Worm (Caenorhabditis elegans): ENCODE results near the gene C31B8.12.

C31B8.12 gene

ce11 chrV:2938497-2938896, 11.0 kb upstream of the C31B8.12 start, which contains the start of gene srw-141:
Gene srw-141, minus strand, starts transcription at chrV:2938597.
- TF ChIP-seq nhr-10 (tag; optimal IDR thresholded peaks at IDR 0.05) (no peak), nhr-111 (GFP tag; optimal IDR thresholded peaks at IDR 0.05) (no peak), set-16 (GFP tag; IDR thresholded peaks at IDR 0.05) (no peak), gei-8 (GFP tag; optimal IDR thresholded peaks at IDR 0.05) (no peak), attf-4 (tag; optimal IDR thresholded peaks at IDR 0.05) (no peak), fkh-10 (GFP tag; optimal IDR thresholded peaks at IDR 0.05) (no peak), mdt-29 (GFP tag; IDR thresholded peaks at IDR 0.05) (no peak), mdl-1 (tag; optimal IDR thresholded peaks at IDR 0.05) (no peak), dmd-6 (GFP tag; IDR thresholded peaks at IDR 0.05) (no peak), nhr-77 (tag; optimal IDR thresholded peaks at IDR 0.05) (no peak), fos-1 (tag; optimal IDR thresholded peaks at IDR 0.05) (no peak), ztf-11 (tag; optimal IDR thresholded peaks at IDR 0.05) (no peak), mxl-3 (GFP tag; optimal IDR thresholded peaks at IDR 0.05) (no peak), cey-2 (tag; optimal IDR thresholded peaks at IDR 0.05; ENCODE audit: borderline replicate concordance, insufficient read depth) (no peak), ztf-7 (tag; optimal IDR thresholded peaks at IDR 0.05) (no peak), ceh-32 (tag; optimal IDR thresholded peaks at IDR 0.05; ENCODE audit: poor library complexity) (no peak)

- TF ChIP-seq nhr-77 (tag; optimal IDR thresholded peaks at IDR 0.05) (no peak), Y48G9A.11 (GFP tag; IDR thresholded peaks at IDR 0.05) (no peak), ceh-82 (tag; optimal IDR thresholded peaks at IDR 0.05) (no peak), nhr-42 (GFP tag; IDR thresholded peaks at IDR 0.05) (no peak), mxl-2 (GFP tag; conservative IDR thresholded peaks at IDR 0.05) (no peak), ceh-44 (GFP tag; IDR thresholded peaks at IDR 0.05) (no peak), saeg-2 (GFP tag; IDR thresholded peaks at IDR 0.05) (no peak), mdl-1 (tag; optimal IDR thresholded peaks at IDR 0.05) (no peak), daf-8 (GFP tag; IDR thresholded peaks at IDR 0.05) (no peak)
These were observed 6.6 kb upstream of the C31B8.12 start, which contains the start of gene srh-247 for ce11 chrV:2934075-2934474. Gene srh-247, minus strand, starts transcription at chrV:2934175.

- TF ChIP-seq T20F7.1 (GFP tag; optimal IDR thresholded peaks at IDR 0.05): no peak
- no peak for TF ChIP-seq nhr-77 (tag; optimal IDR thresholded peaks at IDR 0.05)
- TF ChIP-seq F26F4.8 (GFP tag; conservative IDR thresholded peaks at IDR 0.05): no peak
- no peak for TF ChIP-seq ceh-32 (tag; optimal IDR thresholded peaks at IDR 0.05; ENCODE audit: poor library complexity)
- no peak for TF ChIP-seq lin-13 (GFP tag; optimal IDR thresholded peaks at IDR 0.05)
- TF ChIP-seq pqm-1 (tag; optimal IDR thresholded peaks at IDR 0.05): no peak
- no peak for TF ChIP-seq arid-1 (GFP tag; conservative IDR thresholded peaks at IDR 0.05)
- no peak for TF ChIP-seq dmd-8 (GFP tag; IDR thresholded peaks at IDR 0.05)
- TF ChIP-seq unc-39 (tag; optimal IDR thresholded peaks at IDR 0.05): no peak
- TF ChIP-seq ZK337.2 (GFP tag; IDR thresholded peaks at IDR 0.05): no peak
- TF ChIP-seq ces-1 (GFP tag; optimal IDR thresholded peaks at IDR 0.05): no peak
- TF ChIP-seq nhr-41 (GFP tag; IDR thresholded peaks at IDR 0.05): no peak
- TF ChIP-seq lin-39 (tag; optimal IDR thresholded peaks at IDR 0.05): no peak
- no peak for TF ChIP-seq rbr-2 (tag; optimal IDR thresholded peaks at IDR 0.05)
- TF ChIP-seq zip-11 (GFP tag; IDR thresholded peaks at IDR 0.05): no peak
These were observed 3.8 kb upstream of the C31B8.12 start, which contains the start of gene C31B8.1 for ce11 chrV:2931252-2931651. Gene C31B8.1, plus strand, starts transcription at chrV:2931552.

ce11 chrV:2929753-2930152, 2.3 kb upstream of the C31B8.12 start, which contains the start of gene C31B8.16:
Gene C31B8.16, plus strand, starts transcription at chrV:2930053.
- TF ChIP-seq ceh-82 (tag; optimal IDR thresholded peaks at IDR 0.05) (no peak), spr-1 (tag; optimal IDR thresholded peaks at IDR 0.05) (no peak), madf-9 (GFP tag; conservative IDR thresholded peaks at IDR 0.05) (no peak), nhr-111 (GFP tag; optimal IDR thresholded peaks at IDR 0.05) (no peak), vab-7 (GFP tag; IDR thresholded peaks at IDR 0.05) (no peak), nhr-102 (tag; optimal IDR thresholded peaks at IDR 0.05) (no peak), lir-3 (tag; optimal IDR thresholded peaks at IDR 0.05) (no peak), nhr-41 (GFP tag; IDR thresholded peaks at IDR 0.05) (no peak), lin-1 (GFP tag; IDR thresholded peaks at IDR 0.05) (no peak), ama-1 (optimal IDR thresholded peaks at IDR 0.05) (no peak), mxl-3 (GFP tag; optimal IDR thresholded peaks at IDR 0.05) (no peak), fos-1 (tag; optimal IDR thresholded peaks at IDR 0.05) (no peak), nhr-28 (tag; optimal IDR thresholded peaks at IDR 0.05) (no peak)
